Worm (Caenorhabditis elegans): Measurements from ENCODE around the gene prcc-1.

DNA sequence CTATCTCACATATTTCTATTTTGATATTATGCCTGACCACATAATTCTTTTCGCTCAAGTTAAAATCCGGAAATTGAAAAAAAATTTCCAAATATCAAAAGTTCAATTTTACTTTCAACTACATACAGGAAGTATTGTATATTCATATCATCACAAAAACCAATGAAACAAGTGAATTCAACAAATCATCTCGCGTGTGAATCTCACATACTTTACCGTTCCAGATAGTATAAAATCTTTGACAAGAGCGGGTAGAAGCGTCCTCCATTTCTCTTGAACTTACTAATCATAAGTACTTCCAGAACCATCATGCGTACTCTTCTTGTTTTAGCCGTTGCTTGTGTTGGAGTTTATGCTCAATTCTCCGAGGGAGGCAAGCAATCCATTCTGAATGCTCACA, 22.1 kb downstream of the prcc-1 start, which contains the start of gene scl-8:
- TF ChIP-seq flt-1 (GFP tag; IDR thresholded peaks at IDR 0.05) (no peak), ztf-23 (GFP tag; IDR thresholded peaks at IDR 0.05) (no peak), tab-1 (GFP tag; IDR thresholded peaks at IDR 0.05) (no peak), med-1 (GFP tag; optimal IDR thresholded peaks at IDR 0.05; ENCODE audit: insufficient read depth) (no peak), cog-1 (tag; optimal IDR thresholded peaks at IDR 0.05) (no peak), ztf-29 (GFP tag; IDR thresholded peaks at IDR 0.05) (no peak), T22C8.4 (GFP tag; IDR thresholded peaks at IDR 0.05) (no peak)
